Fruit fly (Drosophila melanogaster) whole organism, prepupa: Measurements from ENCODE around the gene Prp31.

Experiments
- CG10631 ChIP-seq: fragments of 200-800 bp; sonication (Bioruptor generic); optimal IDR thresholded peaks from 2 replicates; lab custom pipeline; 2016; ENCODE audit warnings: missing biosample characterization, missing genetic modification characterization
- CG11294 ChIP-seq: fragments of 200-800 bp; sonication (Bioruptor generic); IDR thresholded peaks from 2 replicates; pipeline ENCODE4 v1.3.6; 2022; ENCODE audit warnings: missing biosample characterization, missing genetic modification characterization
- CG11902 ChIP-seq: fragments of 200-800 bp; sonication (Bioruptor generic); optimal IDR thresholded peaks from 3 replicates; lab custom pipeline; 2016; ENCODE audit warnings: missing biosample characterization, missing genetic modification characterization
- CG15336 ChIP-seq: fragments of 200-800 bp; sonication (Bioruptor generic); IDR thresholded peaks from 2 replicates; pipeline ENCODE4 v1.3.6; 2022; ENCODE audit warnings: missing biosample characterization, missing genetic modification characterization
- CG1621 ChIP-seq: fragments of 200-800 bp; sonication (Bioruptor generic); optimal IDR thresholded peaks from 3 replicates; lab custom pipeline; 2018; ENCODE audit warnings: missing biosample characterization, mild to moderate bottlenecking, missing genetic modification characterization
- CG16779 ChIP-seq: fragments of 200-800 bp; sonication (Bioruptor generic); optimal IDR thresholded peaks from 3 replicates; lab custom pipeline; 2017; ENCODE audit warnings: missing biosample characterization, mild to moderate bottlenecking, missing genetic modification characterization
- CG3032 ChIP-seq: fragments of 200-800 bp; optimal IDR thresholded peaks from 2 replicates; lab custom pipeline; 2019; ENCODE audit warnings: missing biosample characterization, mild to moderate bottlenecking, missing genetic modification characterization, moderate library complexity
- CG32006 ChIP-seq: fragments of 200-800 bp; sonication (Bioruptor generic); optimal IDR thresholded peaks from 3 replicates; lab custom pipeline; 2017; ENCODE audit warnings: missing biosample characterization, mild to moderate bottlenecking, missing genetic modification characterization
- CG34406 ChIP-seq: fragments of 200-800 bp; sonication (Bioruptor generic); optimal IDR thresholded peaks from 3 replicates; lab custom pipeline; 2016; ENCODE audit warnings: missing biosample characterization, missing genetic modification characterization
- CG3919 ChIP-seq: fragments of 200-800 bp; sonication (Bioruptor generic); optimal IDR thresholded peaks from 3 replicates; lab custom pipeline; 2016; ENCODE audit warnings: missing biosample characterization, missing genetic modification characterization
- CG4318 ChIP-seq: fragments of 200-800 bp; sonication (Bioruptor generic); optimal IDR thresholded peaks from 3 replicates; lab custom pipeline; 2017; ENCODE audit warnings: missing biosample characterization, mild to moderate bottlenecking, missing genetic modification characterization
- CG6163 ChIP-seq: fragments of 200-800 bp; sonication (Bioruptor generic); IDR thresholded peaks from 3 replicates; pipeline ENCODE4 v1.3.6; 2022; ENCODE audit warnings: missing biosample characterization, missing genetic modification characterization
- CG6276 ChIP-seq: fragments of 200-800 bp; sonication (Bioruptor generic); optimal IDR thresholded peaks from 2 replicates; lab custom pipeline; 2017; ENCODE audit warnings: missing biosample characterization, mild to moderate bottlenecking, missing genetic modification characterization
- CG6808 ChIP-seq: fragments of 200-800 bp; sonication (Bioruptor generic); optimal IDR thresholded peaks from 3 replicates; lab custom pipeline; 2017; ENCODE audit warnings: missing biosample characterization, missing genetic modification characterization, mild to moderate bottlenecking, moderate library complexity, missing genetic modification reagents
- CG8119 ChIP-seq: fragments of 200-800 bp; sonication (Bioruptor generic); IDR thresholded peaks from 3 replicates; pipeline ENCODE4 v1.3.6; 2022; ENCODE audit warnings: missing biosample characterization, missing genetic modification characterization
- CG8632 ChIP-seq: fragments of 200-800 bp; sonication (Bioruptor generic); optimal IDR thresholded peaks from 3 replicates; lab custom pipeline; 2016; ENCODE audit warnings: missing biosample characterization, missing genetic modification characterization
- Eip75B ChIP-seq: fragments of 200-800 bp; sonication (Bioruptor generic); optimal IDR thresholded peaks from 3 replicates; lab custom pipeline; 2016; ENCODE audit warnings: missing biosample characterization, missing genetic modification characterization
- Eip78C ChIP-seq: fragments of 200-800 bp; sonication (Bioruptor generic); peaks from one replicate; lab custom pipeline; 2016; ENCODE audit warnings: missing biosample characterization, missing genetic modification characterization
- Eip93F ChIP-seq: fragments of 200-800 bp; sonication (Bioruptor generic); optimal IDR thresholded peaks from 2 replicates; lab custom pipeline; 2016; ENCODE audit warnings: missing biosample characterization, mild to moderate bottlenecking, missing genetic modification characterization
- Gug ChIP-seq: fragments of 200-800 bp; sonication (Bioruptor generic); IDR thresholded peaks from 2 replicates; pipeline ENCODE4 v1.3.6; 2022; ENCODE audit warnings: missing biosample characterization, missing genetic modification characterization
- Hr38 ChIP-seq: sonication (Bioruptor generic); optimal IDR thresholded peaks from 2 replicates; lab custom pipeline; 2016; ENCODE audit warnings: missing biosample characterization, missing genetic modification characterization
- Hr39 ChIP-seq: fragments of 200-800 bp; sonication (Bioruptor generic); optimal IDR thresholded peaks from 2 replicates; lab custom pipeline; 2016; ENCODE audit warnings: missing biosample characterization, missing genetic modification characterization
- Hr4 ChIP-seq: fragments of 200-800 bp; sonication (Bioruptor generic); optimal IDR thresholded peaks from 3 replicates; lab custom pipeline; 2016; ENCODE audit warnings: missing biosample characterization, missing genetic modification characterization
- Lpt ChIP-seq: fragments of 200-800 bp; sonication (Bioruptor generic); optimal IDR thresholded peaks from 3 replicates; lab custom pipeline; 2016; ENCODE audit warnings: missing biosample characterization, missing genetic modification characterization
- Met ChIP-seq: fragments of 200-800 bp; sonication (Bioruptor generic); optimal IDR thresholded peaks from 3 replicates; lab custom pipeline; 2016; ENCODE audit warnings: missing biosample characterization, missing genetic modification characterization
- OdsH ChIP-seq: fragments of 200-800 bp; sonication (Bioruptor generic); optimal IDR thresholded peaks from 3 replicates; lab custom pipeline; 2016; ENCODE audit warnings: missing biosample characterization, missing genetic modification characterization
- Smox ChIP-seq: fragments of 200-800 bp; sonication (Bioruptor generic); optimal IDR thresholded peaks from 3 replicates; lab custom pipeline; 2016; ENCODE audit warnings: missing biosample characterization, missing genetic modification characterization
- Sox14 ChIP-seq: fragments of 200-800 bp; sonication (Bioruptor generic); optimal IDR thresholded peaks from 3 replicates; lab custom pipeline; 2016; ENCODE audit warnings: missing biosample characterization, missing genetic modification characterization
- Sox15 ChIP-seq: fragments of 200-800 bp; sonication (Bioruptor generic); optimal IDR thresholded peaks from 3 replicates; lab custom pipeline; 2016; ENCODE audit warnings: missing biosample characterization, missing genetic modification characterization
- eg ChIP-seq: fragments of 200-800 bp; sonication (Bioruptor generic); IDR thresholded peaks from 3 replicates; pipeline ENCODE4 v1.3.6; 2022; ENCODE audit warnings: missing biosample characterization, missing genetic modification characterization
- esn ChIP-seq: fragments of 200-800 bp; sonication (Bioruptor generic); optimal IDR thresholded peaks from 2 replicates; lab custom pipeline; 2016; ENCODE audit warnings: missing biosample characterization, mild to moderate bottlenecking, missing genetic modification characterization, moderate library complexity
- fd59A ChIP-seq: fragments of 200-800 bp; sonication (Bioruptor generic); optimal IDR thresholded peaks from 2 replicates; lab custom pipeline; 2017; ENCODE audit warnings: missing biosample characterization, mild to moderate bottlenecking, missing genetic modification characterization, missing genetic modification reagents
- fkh ChIP-seq: fragments of 200-800 bp; sonication (Bioruptor generic); optimal IDR thresholded peaks from 3 replicates; lab custom pipeline; 2017; ENCODE audit warnings: missing biosample characterization, mild to moderate bottlenecking, missing genetic modification characterization, moderate library complexity
- pdm3 ChIP-seq: fragments of 200-800 bp; sonication (Bioruptor generic); optimal IDR thresholded peaks from 3 replicates; lab custom pipeline; 2016; ENCODE audit warnings: missing biosample characterization, missing genetic modification characterization
- spab ChIP-seq: fragments of 200-800 bp; sonication (Bioruptor generic); optimal IDR thresholded peaks from 2 replicates; lab custom pipeline; 2017; ENCODE audit warnings: missing biosample characterization, mild to moderate bottlenecking, missing genetic modification characterization, missing genetic modification reagents
- ss ChIP-seq, 2 experiments: fragments of 200-800 bp; sonication (Bioruptor generic); optimal IDR thresholded peaks; 2 replicates in 1 of 2; 3 replicates in 1 of 2; lab custom pipeline; 2017 to 2018; ENCODE audit warnings: mild to moderate bottlenecking in 2 of 2, missing biosample characterization in 2 of 2, missing genetic modification characterization in 2 of 2, moderate library complexity in 1 of 2
- svp ChIP-seq: fragments of 200-800 bp; sonication (Bioruptor generic); peaks from one replicate; lab custom pipeline; 2016; ENCODE audit warnings: missing biosample characterization, missing genetic modification characterization
- vri ChIP-seq: fragments of 200-800 bp; sonication (Bioruptor generic); optimal IDR thresholded peaks from 3 replicates; lab custom pipeline; 2016; ENCODE audit warnings: missing biosample characterization, mild to moderate bottlenecking, missing genetic modification characterization

Gene Prp31

dm6 chr3L:15136659-15137572, 22.0 kb upstream of the Prp31 start, which contains the start of gene CG12316 (continued):
- TF ChIP-seq esn (GFP tag; lab: Kevin White, UChicago) = peak; percentile 99
- peak; percentile 95 for TF ChIP-seq CG6276 (GFP tag; lab: Kevin White, UChicago)
- peak; percentile 83 for TF ChIP-seq CG11902
- peak; percentile 85 for TF ChIP-seq Eip93F (GFP tag; lab: Kevin White, UChicago)
- peak; percentile 95 for TF ChIP-seq Smox (GFP tag; lab: Kevin White, UChicago)
- TF ChIP-seq pdm3 (GFP tag; lab: Kevin White, UChicago) = peak; percentile 95
- peak; percentile 96 for TF ChIP-seq CG15336 (GFP tag; lab: Robert Waterston, UW)
- peak; percentile 95 for TF ChIP-seq CG32006 (GFP tag; lab: Kevin White, UChicago)
- peak; percentile 72 for TF ChIP-seq CG11294 (GFP tag; lab: Robert Waterston, UW)
- TF ChIP-seq Sox15 (GFP tag; lab: Kevin White, UChicago) = peak; percentile 91
- TF ChIP-seq CG10631 (GFP tag; lab: Kevin White, UChicago) = peak; percentile 92
- peak; percentile 93 for TF ChIP-seq CG16779 (tag; lab: Kevin White, UChicago)
- peak; percentile 97 for TF ChIP-seq Sox14 (GFP tag; lab: Kevin White, UChicago)
- peak; percentile 93 for TF ChIP-seq CG3032 (tag; lab: Kevin White, UChicago)
- no peak for TF ChIP-seq fkh (GFP tag; lab: Kevin White, UChicago)
- TF ChIP-seq spab (GFP tag; lab: Kevin White, UChicago) = peak; percentile 94
- TF ChIP-seq Hr4 (GFP tag; lab: Kevin White, UChicago) = peak; percentile 97
- TF ChIP-seq CG4318 (GFP tag; lab: Kevin White, UChicago) = peak; percentile 88
- peak; percentile 96 for TF ChIP-seq CG8119
- TF ChIP-seq eg = peak; percentile 90

dm6 chr3L:15137790-15138189, 21.1 kb upstream of the Prp31 start:
- TF ChIP-seq Hr38 (no peak), CG6808 (GFP tag; lab: Kevin White, UChicago) (no peak), svp (GFP tag; lab: Kevin White, UChicago) (peak; percentile 78), Lpt (GFP tag; lab: Kevin White, UChicago) (no peak), Eip78C (peak; percentile 19), CG4318 (GFP tag; lab: Kevin White, UChicago) (no peak), fd59A (GFP tag; lab: Kevin White, UChicago) (no peak), Gug (GFP tag; lab: Robert Waterston, UW) (no peak)

- TF ChIP-seq CG6163 (GFP tag; lab: Robert Waterston, UW) (peak; percentile 19; the same call in 1 of the 3 replicates), CG15336 (GFP tag; lab: Robert Waterston, UW) (no peak), vri (GFP tag; lab: Kevin White, UChicago) (peak; percentile 96), eg (peak; percentile 34; the same call in 1 of the 3 replicates), Sox15 (GFP tag; lab: Kevin White, UChicago) (no peak), svp (GFP tag; lab: Kevin White, UChicago) (peak; percentile 64), Eip78C (peak; percentile 41)
Observed at dm6 chr3L:15140268-15140957, 18.5 kb upstream of the Prp31 start.

dm6 chr3L:15141118-15142003, 17.5 kb upstream of the Prp31 start:
- TF ChIP-seq CG8119 = peak; percentile 51
- peak; percentile 49; the same call in 1 of the 2 replicates for TF ChIP-seq CG15336 (GFP tag; lab: Robert Waterston, UW)
- no peak for TF ChIP-seq CG6276 (GFP tag; lab: Kevin White, UChicago)
- TF ChIP-seq CG1621 (tag; lab: Kevin White, UChicago) = peak; percentile 14
- peak; percentile 61 for TF ChIP-seq Lpt (GFP tag; lab: Kevin White, UChicago)
- TF ChIP-seq Eip75B (GFP tag; lab: Kevin White, UChicago) = no peak
- peak; percentile 62 for TF ChIP-seq Met
- peak; percentile 52 for TF ChIP-seq CG32006 (GFP tag; lab: Kevin White, UChicago)
- TF ChIP-seq CG34406 (GFP tag; lab: Kevin White, UChicago) = no peak
- no peak for TF ChIP-seq CG8632
- no peak for TF ChIP-seq svp (GFP tag; lab: Kevin White, UChicago)
- TF ChIP-seq Sox14 (GFP tag; lab: Kevin White, UChicago) = peak; percentile 45
- TF ChIP-seq Hr39 (GFP tag; lab: Kevin White, UChicago) = peak; percentile 11
- TF ChIP-seq Smox (GFP tag; lab: Kevin White, UChicago) = peak; percentile 9
- peak; percentile 25 for TF ChIP-seq CG3919
- TF ChIP-seq CG11294 (GFP tag; lab: Robert Waterston, UW) = no peak
- TF ChIP-seq esn (GFP tag; lab: Kevin White, UChicago) = peak; percentile 46
- no peak for TF ChIP-seq OdsH
- TF ChIP-seq Eip78C = peak; percentile 62
- TF ChIP-seq Gug (GFP tag; lab: Robert Waterston, UW) = no peak
- TF ChIP-seq eg = peak; percentile 50
- TF ChIP-seq ss (GFP tag; optimal IDR thresholded peaks at IDR 0.05; lab: Kevin White, UChicago) = peak; percentile 17 to 48
